Fruit fly (Drosophila melanogaster) whole organism, prepupa: ENCODE measurements around the gene CG8461.

Source experiments
- CG6854 ChIP-seq: fragments of 200-800 bp; sonication (Bioruptor generic); optimal IDR thresholded peaks from 2 replicates; lab custom pipeline; 2017; ENCODE audit warnings: missing biosample characterization, mild to moderate bottlenecking, missing genetic modification characterization
- OdsH ChIP-seq: fragments of 200-800 bp; sonication (Bioruptor generic); optimal IDR thresholded peaks from 3 replicates; lab custom pipeline; 2016; ENCODE audit warnings: missing biosample characterization, missing genetic modification characterization
- achi ChIP-seq: fragments of 200-800 bp; sonication (Bioruptor generic); optimal IDR thresholded peaks from 3 replicates; lab custom pipeline; 2016; ENCODE audit warnings: missing biosample characterization, missing genetic modification characterization
- ss ChIP-seq, 2 experiments: fragments of 200-800 bp; sonication (Bioruptor generic); optimal IDR thresholded peaks; 2 replicates in 1 of 2; 3 replicates in 1 of 2; lab custom pipeline; 2017 to 2018; ENCODE audit warnings: mild to moderate bottlenecking in 2 of 2, missing biosample characterization in 2 of 2, missing genetic modification characterization in 2 of 2, moderate library complexity in 1 of 2

- no peak for TF ChIP-seq CG6854 (GFP tag; lab: Kevin White, UChicago)
- TF ChIP-seq OdsH (GFP tag; lab: Kevin White, UChicago) = no peak
- TF ChIP-seq achi (GFP tag; lab: Kevin White, UChicago) = no peak
- no peak for TF ChIP-seq ss (GFP tag; optimal IDR thresholded peaks at IDR 0.05; lab: Kevin White, UChicago)
These were observed 31.5 kb downstream of the CG8461 start for dm6 chr3R:14481977-14482376.
